Fruit fly (Drosophila melanogaster) S2 (cell line): Measurements from ENCODE around the gene RagA-B.

ENCODE experiments used
- CG8478 ChIP-seq: fragments of >200 bp; optimal IDR thresholded peaks from 2 replicates; lab custom pipeline; 2018
- CTCF ChIP-seq, 2 experiments: fragments of >200 bp; optimal IDR thresholded peaks; 2 replicates each; lab custom pipeline; 2018

Gene RagA-B

DNA sequence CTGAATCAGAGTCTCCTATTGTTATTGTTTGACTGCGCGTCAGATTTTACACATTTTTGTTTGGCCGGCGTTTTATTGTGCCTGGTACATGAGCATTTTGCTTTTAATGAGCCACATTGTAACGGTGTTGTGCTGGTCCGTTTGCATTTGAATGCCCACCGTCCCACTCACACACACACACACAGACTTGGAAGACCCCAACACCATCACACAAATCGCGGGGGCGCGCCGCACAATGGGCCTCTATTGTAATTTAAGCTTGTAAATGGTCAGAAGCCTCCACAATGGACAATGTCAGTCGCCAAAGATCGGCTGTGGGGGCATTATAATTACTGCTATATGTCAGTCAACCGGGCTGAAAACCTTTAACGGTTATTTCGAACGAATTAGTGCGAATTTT is 27.8 kb downstream of the RagA-B start:
- no peak for TF ChIP-seq CG8478 (lab: Kevin White, UChicago)
- no peak for TF ChIP-seq CTCF (optimal IDR thresholded peaks at IDR 0.05; lab: Kevin White, UChicago)

DNA sequence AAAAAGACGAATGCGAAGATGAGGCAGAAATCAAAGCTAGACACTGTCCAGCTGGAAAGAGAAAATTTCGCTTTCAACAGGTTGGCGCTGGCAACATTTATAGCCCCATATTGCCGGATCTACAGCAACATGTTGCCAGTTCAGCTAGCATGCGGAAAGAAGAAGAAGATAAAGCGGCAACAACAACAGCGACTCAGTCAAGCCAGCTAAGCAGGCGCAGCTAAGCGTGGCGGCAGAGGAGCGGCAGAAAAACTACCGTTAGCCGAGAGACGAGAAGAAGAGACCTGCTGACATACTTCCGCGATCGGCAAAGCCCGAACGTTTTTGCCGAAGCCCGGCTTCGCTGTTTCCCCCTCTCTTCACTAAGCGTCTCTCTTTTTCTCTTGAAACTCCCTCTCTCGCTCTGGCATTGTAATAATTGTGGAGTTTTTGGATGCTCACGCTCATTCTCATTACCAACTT is 28.7 kb downstream of the RagA-B start:
- TF ChIP-seq CG8478 (lab: Kevin White, UChicago) = no peak
- no peak for TF ChIP-seq CTCF (optimal IDR thresholded peaks at IDR 0.05; lab: Kevin White, UChicago)

DNA sequence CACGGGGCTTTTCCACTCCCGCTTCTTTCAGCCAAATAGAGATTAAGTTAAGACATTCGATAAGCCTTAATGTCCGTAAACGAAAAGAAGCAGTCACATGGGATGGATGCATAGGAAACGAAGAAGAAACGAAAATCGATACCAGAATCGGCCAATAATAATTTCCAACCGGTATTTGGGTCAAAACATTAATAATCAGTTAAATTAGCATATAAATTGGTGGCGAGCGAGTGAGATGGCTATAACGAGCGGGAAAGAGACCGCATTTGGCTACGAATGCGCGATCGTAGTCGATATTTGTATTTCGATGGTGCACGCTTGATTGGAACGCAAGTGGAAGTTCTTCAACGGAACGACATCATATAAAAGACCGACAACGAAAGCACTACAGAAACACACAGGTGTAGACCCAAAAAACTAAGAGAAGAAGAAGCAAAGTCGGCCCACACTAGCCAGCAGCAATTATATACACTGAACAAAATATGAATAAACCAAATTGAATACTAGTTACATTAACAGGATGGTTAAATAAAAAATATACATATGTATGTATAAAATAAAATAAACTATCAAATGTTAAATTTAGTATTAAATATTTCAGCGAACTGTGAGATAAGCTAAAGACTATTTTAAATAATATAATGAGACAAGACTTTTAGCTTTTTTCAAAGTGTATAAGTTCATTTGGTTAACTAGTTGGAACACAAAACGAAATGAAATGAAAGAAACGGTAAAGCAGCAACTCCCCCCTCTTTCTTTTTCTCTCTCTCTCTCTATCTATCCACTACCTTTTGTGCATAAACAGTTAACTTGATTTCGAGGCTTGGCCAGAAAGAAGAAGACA is 29.4 kb downstream of the RagA-B start:
- no peak for TF ChIP-seq CTCF (optimal IDR thresholded peaks at IDR 0.05; lab: Kevin White, UChicago)
- TF ChIP-seq CG8478 (lab: Kevin White, UChicago) = no peak

DNA sequence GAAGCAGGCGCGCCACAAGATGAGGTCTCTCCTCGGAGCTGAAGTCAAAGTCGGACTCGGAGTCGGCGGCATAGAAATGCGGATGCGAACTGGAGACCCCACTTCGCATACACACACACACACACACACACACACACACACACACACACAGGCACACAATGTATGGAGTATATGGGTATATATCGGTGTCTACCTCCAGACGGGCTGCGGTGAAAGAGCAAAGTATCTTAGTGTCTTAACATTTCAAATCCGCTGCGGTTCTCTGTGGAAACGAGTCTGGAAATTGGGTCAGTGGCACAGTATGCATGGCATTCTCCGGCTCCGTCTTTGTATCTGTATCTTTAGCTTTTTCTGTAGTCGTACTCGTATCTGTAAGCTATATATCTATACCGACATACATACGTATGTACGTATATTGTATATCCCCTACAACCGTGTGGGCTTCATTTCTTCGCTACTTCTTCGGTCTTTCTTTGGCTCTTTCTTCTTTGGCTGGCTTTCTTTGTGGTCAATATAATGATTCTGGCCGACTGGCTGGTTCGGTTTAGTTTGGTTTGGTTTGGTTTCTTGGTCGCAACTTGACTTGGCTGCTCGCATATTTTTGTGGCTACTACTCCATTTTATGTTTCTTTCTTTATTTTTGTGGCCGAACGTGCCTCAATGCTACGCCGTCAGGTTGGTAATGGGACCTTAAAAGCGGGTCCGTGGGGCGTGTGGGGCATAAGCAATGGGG is 34.6 kb downstream of the RagA-B start:
- TF ChIP-seq CTCF (optimal IDR thresholded peaks at IDR 0.05; lab: Kevin White, UChicago) = no peak
- TF ChIP-seq CG8478 (lab: Kevin White, UChicago) = no peak

DNA sequence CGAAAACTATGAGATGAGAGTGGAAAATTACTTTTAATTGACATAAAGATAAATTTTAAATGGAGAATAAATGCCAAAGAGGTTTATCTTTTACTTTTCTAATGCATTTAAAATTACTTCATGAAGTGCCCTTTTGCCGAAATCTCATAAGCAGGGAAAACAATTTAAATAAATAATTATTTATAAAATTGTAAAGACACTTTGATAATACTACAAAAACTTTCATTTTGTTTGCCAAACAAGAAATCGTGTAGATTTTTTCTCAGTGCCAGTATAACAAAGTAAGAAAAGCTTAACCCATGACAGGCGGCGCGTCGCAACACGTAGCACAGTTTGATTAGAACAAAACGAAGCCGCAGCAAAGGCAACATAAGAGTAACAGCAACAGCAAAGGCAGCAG is 35.3 kb downstream of the RagA-B start:
- TF ChIP-seq CG8478 (lab: Kevin White, UChicago) = no peak
- TF ChIP-seq CTCF (optimal IDR thresholded peaks at IDR 0.05; lab: Kevin White, UChicago) = no peak

DNA sequence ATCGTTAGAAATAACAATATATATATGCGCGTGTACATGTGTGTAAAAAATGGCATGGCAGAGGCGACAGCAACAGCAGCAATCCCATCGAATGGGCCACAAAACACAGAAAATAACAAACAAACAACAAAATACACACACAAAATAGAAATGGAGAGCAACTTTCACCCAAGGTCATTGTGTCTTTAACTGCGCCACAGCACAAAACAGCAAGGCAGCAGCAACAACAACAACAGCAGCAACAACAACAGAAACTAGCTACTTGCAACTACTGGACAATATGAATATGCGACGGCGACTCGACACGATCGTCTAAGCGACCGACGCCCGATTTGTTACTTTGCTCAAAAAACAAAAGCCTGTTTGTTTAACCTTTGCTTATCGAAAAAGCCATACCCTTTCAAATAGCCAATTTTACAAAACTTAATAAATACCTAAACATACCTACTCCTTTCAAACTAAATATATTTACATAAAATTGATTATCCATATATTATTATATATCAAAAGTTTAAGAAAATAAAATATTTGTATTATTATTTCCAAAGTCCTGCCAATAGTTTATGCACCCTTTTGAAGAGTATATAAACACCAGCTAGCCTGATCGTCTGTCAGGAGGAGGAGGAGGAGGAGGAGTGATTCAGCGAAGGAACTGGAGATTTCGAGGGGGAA is 36.2 kb downstream of the RagA-B start:
- TF ChIP-seq CTCF (optimal IDR thresholded peaks at IDR 0.05; lab: Kevin White, UChicago) (no peak), CG8478 (lab: Kevin White, UChicago) (no peak)

DNA sequence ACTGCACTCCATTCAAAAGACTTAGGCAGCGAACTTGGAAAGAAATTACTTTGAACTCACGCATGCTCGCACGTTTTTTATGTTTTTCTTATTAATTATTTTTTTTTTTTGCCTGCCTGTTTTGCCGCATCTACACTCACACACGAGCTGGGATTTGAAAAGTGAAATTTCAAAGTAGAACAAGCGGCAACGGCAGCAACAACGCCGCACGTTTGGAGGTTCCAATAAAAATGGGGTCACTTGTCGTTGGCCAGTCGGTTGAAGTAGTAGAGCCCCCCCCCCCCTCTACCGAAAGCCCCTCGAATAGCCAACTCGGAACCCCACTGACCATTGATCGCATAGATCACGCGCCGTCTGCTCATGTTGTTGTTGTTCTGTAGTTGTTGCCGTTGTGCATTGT is 37.7 kb downstream of the RagA-B start:
- no peak for TF ChIP-seq CG8478 (lab: Kevin White, UChicago)
- no peak for TF ChIP-seq CTCF (optimal IDR thresholded peaks at IDR 0.05; lab: Kevin White, UChicago)

DNA sequence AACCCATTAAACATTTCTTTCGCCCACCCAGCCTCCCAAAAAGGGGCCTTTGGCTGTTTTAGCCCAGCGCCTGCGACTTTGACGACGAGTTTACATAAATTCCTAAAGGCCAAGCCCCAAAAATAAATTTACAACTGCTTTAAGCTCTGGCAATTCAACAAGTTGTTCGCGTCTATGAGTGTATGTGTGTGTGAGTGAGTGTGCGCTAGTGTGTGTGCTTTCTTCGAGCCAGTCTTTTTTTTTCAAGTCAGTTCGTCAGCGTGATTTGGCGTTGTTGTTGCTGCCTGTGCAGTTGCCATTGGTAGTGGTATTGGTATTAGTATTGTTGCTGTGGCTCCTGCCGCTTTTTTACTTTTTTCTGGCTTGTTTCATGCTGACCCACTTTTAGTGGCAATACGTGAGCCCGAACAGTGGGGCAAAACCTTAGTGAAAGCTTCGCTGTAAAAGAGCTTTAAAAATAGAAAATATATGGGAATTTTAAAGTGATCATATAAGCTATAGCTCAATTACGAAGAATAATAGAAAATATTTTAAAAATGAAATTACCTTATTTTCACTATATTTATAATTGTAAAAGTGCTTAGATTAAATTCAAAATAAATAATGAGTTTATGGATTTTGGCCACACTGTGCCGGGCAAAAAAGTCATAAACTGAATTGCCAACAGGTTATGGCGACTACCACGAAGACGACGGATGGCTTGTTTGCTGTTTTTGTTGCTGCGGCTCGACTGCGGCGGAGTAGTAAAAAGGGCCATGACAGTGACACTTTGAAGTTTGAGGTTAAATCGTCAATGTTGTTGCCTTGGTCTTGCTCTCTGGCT is 38.4 kb downstream of the RagA-B start:
- TF ChIP-seq CTCF (optimal IDR thresholded peaks at IDR 0.05; lab: Kevin White, UChicago) = no peak
- TF ChIP-seq CG8478 (lab: Kevin White, UChicago) = no peak

DNA sequence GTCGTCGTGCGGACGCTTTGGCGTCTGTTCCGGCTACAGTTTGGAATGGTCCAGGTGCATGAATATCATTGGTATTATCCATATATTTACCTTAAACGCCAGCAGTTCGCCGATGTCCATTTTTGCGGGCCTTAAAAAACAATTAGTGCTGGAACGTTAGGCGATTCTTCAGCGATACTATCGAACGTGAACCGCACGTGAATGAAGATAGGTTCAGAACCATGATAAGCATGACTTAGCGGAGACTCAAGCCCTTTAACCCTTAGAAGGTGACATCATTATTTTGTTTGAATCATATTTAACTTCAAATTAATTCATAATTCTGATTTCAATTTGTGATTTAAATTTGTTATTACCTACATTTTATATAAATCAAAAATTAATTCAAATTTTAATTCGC is 39.2 kb downstream of the RagA-B start, which contains the start of gene CG11964:
Gene CG11964 (minus strand): TSS at position 155 of the 400 bp plus-strand sequence.
- TF ChIP-seq CG8478 (lab: Kevin White, UChicago) = no peak
- TF ChIP-seq CTCF (optimal IDR thresholded peaks at IDR 0.05; lab: Kevin White, UChicago) = peak; percentile 8 to 66

DNA sequence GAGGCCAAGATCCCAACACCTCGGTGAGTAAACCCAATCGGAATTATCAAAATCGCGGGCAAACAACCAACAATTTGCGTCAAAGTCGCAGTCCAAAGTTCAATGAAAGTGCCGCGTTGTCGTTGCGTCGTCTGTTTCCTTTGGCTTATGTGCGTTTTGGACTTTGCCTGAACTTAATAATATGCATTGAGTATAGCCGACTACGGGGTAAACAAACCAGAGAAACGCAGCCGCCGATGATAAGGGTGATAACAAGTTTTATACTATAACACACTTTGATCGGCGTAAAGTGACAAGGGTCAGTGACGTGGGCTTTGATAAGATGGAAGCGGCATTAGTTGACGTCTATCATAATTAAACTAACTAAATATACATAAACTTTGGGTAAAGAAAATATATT is 44.4 kb downstream of the RagA-B start:
- no peak for TF ChIP-seq CG8478 (lab: Kevin White, UChicago)
- TF ChIP-seq CTCF (optimal IDR thresholded peaks at IDR 0.05; lab: Kevin White, UChicago) = no peak

DNA sequence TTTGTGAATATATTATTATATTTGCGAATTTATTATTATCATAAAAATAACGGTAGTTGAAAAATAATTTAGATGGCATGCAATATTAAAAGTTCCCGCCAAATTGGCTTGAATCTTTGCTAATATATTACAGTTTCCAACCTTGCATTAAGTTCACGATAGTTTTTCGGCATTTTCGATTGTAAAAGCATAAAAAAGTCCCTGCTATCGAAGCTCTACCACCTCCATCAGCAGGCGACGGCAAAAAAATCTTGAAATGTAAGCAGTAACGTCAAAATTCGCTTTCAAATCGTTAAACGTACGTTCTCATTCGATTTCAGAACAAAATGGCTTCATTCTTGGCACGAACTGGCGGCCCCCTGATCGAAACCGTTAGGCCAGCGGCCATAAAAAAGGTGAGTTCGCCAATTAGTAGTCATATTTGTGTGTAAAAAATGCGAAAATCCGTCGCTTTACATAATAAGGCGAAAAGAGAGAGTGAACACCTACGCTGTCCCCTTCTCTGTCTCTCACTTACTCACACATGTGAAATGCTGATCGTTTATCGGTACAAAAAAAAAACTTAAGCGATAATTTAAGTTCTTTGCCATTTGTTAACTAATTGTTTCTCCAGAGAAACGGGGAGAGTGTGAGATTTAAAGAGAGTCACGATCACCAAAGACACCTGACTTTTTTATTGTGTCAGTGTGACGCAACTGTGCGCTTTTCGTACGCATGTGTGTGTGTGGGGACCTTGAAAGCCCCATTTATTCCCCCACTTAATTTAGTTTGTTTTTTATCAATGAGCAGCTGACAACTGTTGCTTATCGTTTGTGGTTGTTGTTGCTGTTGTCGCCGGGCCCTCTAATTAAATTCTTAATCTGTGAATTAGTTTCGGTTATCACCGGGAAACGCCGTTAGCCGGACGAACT is 45.4 kb downstream of the RagA-B start, which contains the start of gene ScsbetaA:
Gene ScsbetaA (plus strand): TSS at position 231 of the 911 bp plus-strand sequence.
- no peak for TF ChIP-seq CG8478 (lab: Kevin White, UChicago)
- TF ChIP-seq CTCF (optimal IDR thresholded peaks at IDR 0.05; lab: Kevin White, UChicago) = no peak

DNA sequence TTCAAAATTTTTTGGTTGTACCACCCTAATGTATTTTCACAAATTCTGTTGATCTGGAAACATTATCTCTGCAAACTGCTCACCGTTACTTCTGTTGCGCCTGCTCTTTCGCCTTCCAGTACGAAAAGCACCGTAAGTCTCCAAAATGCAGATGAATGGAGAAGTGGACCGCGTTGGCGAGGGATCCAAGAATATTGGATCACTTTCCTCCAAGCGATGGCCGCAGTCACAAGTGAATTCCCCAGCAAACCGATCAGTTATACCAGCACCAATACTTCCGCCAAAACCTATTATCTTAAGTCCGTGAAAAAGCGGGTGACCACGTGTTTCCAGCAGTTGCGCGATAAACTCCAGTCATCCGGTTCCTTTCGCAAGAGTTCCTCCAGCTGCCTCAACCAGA is 49.2 kb downstream of the RagA-B start, which contains the start of gene osk:
Gene osk (plus strand): TSS at position 197 of the 400 bp plus-strand sequence.
- TF ChIP-seq CG8478 (lab: Kevin White, UChicago) = no peak
- TF ChIP-seq CTCF (optimal IDR thresholded peaks at IDR 0.05; lab: Kevin White, UChicago) = no peak

DNA sequence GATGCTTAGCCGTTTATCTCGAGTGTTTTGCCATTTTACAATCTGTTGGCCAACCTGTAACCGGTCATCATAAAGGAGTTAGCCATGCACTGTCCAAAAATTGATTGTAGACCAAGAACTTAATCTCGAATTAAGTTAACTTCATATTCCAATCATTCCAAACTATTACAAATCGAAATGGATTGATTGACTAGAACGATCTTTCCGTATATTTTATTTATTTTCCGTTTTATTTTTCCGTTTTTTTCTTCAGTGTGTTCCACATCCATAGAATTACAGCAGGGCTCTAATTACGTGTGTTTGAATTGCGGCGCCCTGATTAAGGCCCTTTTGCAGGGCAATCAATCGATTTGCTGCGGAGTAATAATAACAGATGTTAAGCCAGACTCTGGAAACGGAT is 51.4 kb downstream of the RagA-B start:
- no peak for TF ChIP-seq CTCF (optimal IDR thresholded peaks at IDR 0.05; lab: Kevin White, UChicago)
- no peak for TF ChIP-seq CG8478 (lab: Kevin White, UChicago)
